Worm (Caenorhabditis elegans): ENCODE results near the gene C55B6.7.

DNA sequence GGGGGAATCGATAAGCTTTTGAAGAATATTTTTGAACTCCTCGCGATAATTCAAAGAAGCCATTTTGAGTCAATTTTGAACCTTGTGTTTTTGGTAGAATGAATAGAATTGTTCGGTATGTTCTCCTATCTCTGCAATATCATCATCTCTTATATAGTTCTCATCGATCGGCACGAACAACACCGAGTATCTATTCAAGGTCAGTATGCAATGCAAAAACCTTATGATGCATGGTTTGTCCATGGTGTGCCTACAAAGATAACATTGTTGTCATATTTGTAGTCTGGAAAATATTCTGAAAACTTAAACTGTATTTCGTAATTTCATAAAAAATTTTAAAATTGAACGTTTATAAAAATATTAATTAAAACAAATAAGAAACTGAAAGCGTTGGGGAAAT is 48.3 kb downstream of the C55B6.7 start, which contains the start of gene alh-10:
- TF ChIP-seq sea-1 (GFP tag; conservative IDR thresholded peaks at IDR 0.05) = no peak
- TF ChIP-seq ama-1 (optimal IDR thresholded peaks at IDR 0.05) = peak; percentile 17
- TF ChIP-seq B0310.2 (tag; optimal IDR thresholded peaks at IDR 0.05) = no peak
- no peak for TF ChIP-seq flt-1 (GFP tag; IDR thresholded peaks at IDR 0.05)
- TF ChIP-seq tra-4 (tag; optimal IDR thresholded peaks at IDR 0.05) = no peak
- TF ChIP-seq tbx-37 (GFP tag; conservative IDR thresholded peaks at IDR 0.05) = no peak
- no peak for TF ChIP-seq hmg-4 (GFP tag; optimal IDR thresholded peaks at IDR 0.05)
- no peak for TF ChIP-seq F13C5.2 (tag; optimal IDR thresholded peaks at IDR 0.05)
- no peak for TF ChIP-seq ceh-36 (tag; optimal IDR thresholded peaks at IDR 0.05)
- no peak for TF ChIP-seq ets-7 (tag; optimal IDR thresholded peaks at IDR 0.05)
- no peak for TF ChIP-seq aly-1 (tag; optimal IDR thresholded peaks at IDR 0.05)
- TF ChIP-seq hnd-1 (tag; optimal IDR thresholded peaks at IDR 0.05) = no peak
